Fruit fly (Drosophila melanogaster) whole organism, pupa: ENCODE measurements around the gene AIF.

Source experiments
- CG10348 ChIP-seq: fragments of 200-800 bp; sonication (Bioruptor generic); IDR thresholded peaks from 2 replicates; pipeline ENCODE4 v1.3.6; 2022; ENCODE audit warnings: missing biosample characterization, missing genetic modification characterization
- CG12605 ChIP-seq: fragments of 200-800 bp; sonication (Bioruptor generic); IDR thresholded peaks from 2 replicates; pipeline ENCODE4 v1.3.6; 2022; ENCODE audit warnings: missing biosample characterization, missing genetic modification characterization
- CG13204 ChIP-seq: fragments of 200-800 bp; sonication (Bioruptor generic); optimal IDR thresholded peaks from 2 replicates; lab custom pipeline; 2018; ENCODE audit warnings: missing biosample characterization, mild to moderate bottlenecking, missing genetic modification characterization, moderate library complexity
- CG14655 ChIP-seq: fragments of 200-800 bp; sonication (Bioruptor generic); optimal IDR thresholded peaks from 3 replicates; lab custom pipeline; 2017; ENCODE audit warnings: mild to moderate bottlenecking, missing biosample characterization, missing genetic modification reagents, missing genetic modification characterization
- CG15710 ChIP-seq: fragments of 200-800 bp; sonication (Bioruptor generic); optimal IDR thresholded peaks from 2 replicates; lab custom pipeline; 2018; ENCODE audit warnings: missing biosample characterization, mild to moderate bottlenecking, missing genetic modification characterization, moderate library complexity
- CG17806 ChIP-seq: fragments of 200-800 bp; sonication (Bioruptor generic); optimal IDR thresholded peaks from 2 replicates; lab custom pipeline; 2018; ENCODE audit warnings: missing biosample characterization, mild to moderate bottlenecking, missing genetic modification characterization, moderate library complexity
- CG32121 ChIP-seq: fragments of 200-800 bp; sonication (Bioruptor generic); IDR thresholded peaks from 2 replicates; pipeline ENCODE4 v1.3.6; 2022; ENCODE audit warnings: missing biosample characterization, missing genetic modification characterization
- CG34367 ChIP-seq: fragments of 200-800 bp; sonication (Bioruptor generic); optimal IDR thresholded peaks from 2 replicates; lab custom pipeline; 2018; ENCODE audit warnings: missing biosample characterization, mild to moderate bottlenecking, missing genetic modification characterization
- CG4496 ChIP-seq: fragments of 200-800 bp; sonication (Bioruptor generic); IDR thresholded peaks from 3 replicates; pipeline ENCODE4 v1.3.6; 2022; ENCODE audit warnings: missing biosample characterization, missing genetic modification characterization
- CG8159 ChIP-seq: fragments of 200-800 bp; sonication (Bioruptor generic); optimal IDR thresholded peaks from 3 replicates; lab custom pipeline; 2018; ENCODE audit warnings: missing biosample characterization, mild to moderate bottlenecking, missing genetic modification characterization, moderate library complexity
- CG8301 ChIP-seq: fragments of 200-800 bp; sonication (Bioruptor generic); optimal IDR thresholded peaks from 2 replicates; lab custom pipeline; 2018; ENCODE audit warnings: missing biosample characterization, mild to moderate bottlenecking, missing genetic modification characterization
- CG9948 ChIP-seq: fragments of 200-800 bp; sonication (Bioruptor generic); optimal IDR thresholded peaks from 2 replicates; lab custom pipeline; 2018; ENCODE audit warnings: missing biosample characterization, mild to moderate bottlenecking, missing genetic modification characterization, moderate library complexity
- D1 ChIP-seq: fragments of 200-800 bp; sonication (Bioruptor generic); optimal IDR thresholded peaks from 2 replicates; lab custom pipeline; 2018; ENCODE audit warnings: missing biosample characterization, mild to moderate bottlenecking, missing genetic modification characterization, moderate library complexity
- EcR ChIP-seq: fragments of 200-800 bp; sonication (Bioruptor generic); optimal IDR thresholded peaks from 3 replicates; lab custom pipeline; 2019; ENCODE audit warnings: missing biosample characterization, missing genetic modification characterization, mild to moderate bottlenecking, moderate library complexity, missing genetic modification reagents
- Ets98B ChIP-seq: fragments of 200-800 bp; sonication (Bioruptor generic); IDR thresholded peaks from 2 replicates; pipeline ENCODE4 v1.3.6; 2022; ENCODE audit warnings: missing biosample characterization, missing genetic modification characterization
- Pif1A ChIP-seq: fragments of 200-800 bp; sonication (Bioruptor generic); optimal IDR thresholded peaks from 3 replicates; lab custom pipeline; 2016; ENCODE audit warnings: missing biosample characterization, missing genetic modification characterization
- Pif1B ChIP-seq: fragments of 200-800 bp; sonication (Bioruptor generic); optimal IDR thresholded peaks from 3 replicates; lab custom pipeline; 2016; ENCODE audit warnings: missing biosample characterization, missing genetic modification characterization
- Snoo ChIP-seq: fragments of 200-800 bp; sonication (Bioruptor generic); optimal IDR thresholded peaks from 3 replicates; lab custom pipeline; 2017; ENCODE audit warnings: missing biosample characterization, mild to moderate bottlenecking, missing genetic modification characterization, inconsistent platforms
- fd96Ca ChIP-seq: fragments of 200-800 bp; sonication (Bioruptor generic); IDR thresholded peaks from 3 replicates; pipeline ENCODE4 v1.3.6; 2022; ENCODE audit warnings: missing biosample characterization, missing genetic modification characterization
- gl ChIP-seq: fragments of 200-800 bp; sonication (Bioruptor generic); optimal IDR thresholded peaks from 2 replicates; lab custom pipeline; 2018; ENCODE audit warnings: missing biosample characterization, mild to moderate bottlenecking, missing genetic modification characterization
- rn ChIP-seq: fragments of 200-800 bp; sonication (Bioruptor generic); IDR thresholded peaks from 2 replicates; pipeline ENCODE4 v1.3.6; 2022; ENCODE audit warnings: missing biosample characterization, missing genetic modification characterization

The AIF gene

DNA sequence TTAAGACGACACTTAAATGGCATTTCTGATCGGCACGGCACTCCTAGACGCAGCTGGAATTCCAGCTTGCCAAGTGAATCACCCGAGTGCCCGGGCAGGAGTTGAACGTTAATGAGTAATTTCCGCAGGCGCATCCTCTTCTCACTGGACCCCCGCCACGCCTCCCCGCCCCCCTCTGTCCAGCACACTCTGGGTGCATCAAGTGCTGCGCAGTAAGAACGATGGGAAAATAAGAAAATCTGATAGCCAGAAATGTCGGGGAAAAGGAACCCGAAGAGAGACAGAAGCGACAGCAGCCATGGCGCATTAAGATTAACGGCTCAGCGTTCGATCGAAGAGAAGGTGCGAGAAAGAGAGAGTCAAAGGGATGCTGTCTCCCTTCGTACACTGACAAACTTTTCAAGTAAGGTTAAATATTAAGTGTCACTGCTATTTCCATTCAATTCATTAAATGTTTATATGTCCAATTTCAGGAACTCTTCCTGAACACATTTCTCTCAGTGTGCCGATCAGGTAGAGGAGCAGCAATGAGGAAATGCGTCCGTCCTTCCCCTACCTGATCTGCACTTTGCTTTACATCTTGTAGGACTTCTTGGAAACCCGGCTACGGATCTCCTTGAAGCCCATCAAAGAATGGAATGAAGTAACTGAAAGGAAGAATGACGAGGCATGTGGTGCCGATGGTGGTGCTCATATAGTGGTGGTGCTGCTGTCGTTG lies 13.1 kb downstream of the AIF start:
- TF ChIP-seq D1: peak; percentile 82
- peak; percentile 92 for TF ChIP-seq CG13204 (GFP tag; lab: Kevin White, UChicago)
- TF ChIP-seq CG4496: peak; percentile 87
- peak; percentile 96 for TF ChIP-seq CG17806 (tag; lab: Kevin White, UChicago)
- TF ChIP-seq CG8159 (tag; lab: Kevin White, UChicago): peak; percentile 96
- TF ChIP-seq EcR (GFP tag; lab: Kevin White, UChicago): peak; percentile 86
- peak; percentile 85 for TF ChIP-seq Snoo
- no peak for TF ChIP-seq CG32121
- peak; percentile 56 for TF ChIP-seq CG12605 (GFP tag; lab: Robert Waterston, UW)
- peak; percentile 69 for TF ChIP-seq rn (GFP tag; lab: Robert Waterston, UW)
- peak; percentile 90 for TF ChIP-seq CG15710
- peak; percentile 96 for TF ChIP-seq CG34367 (tag; lab: Kevin White, UChicago)
- TF ChIP-seq Pif1A: peak; percentile 91
- no peak for TF ChIP-seq CG10348 (GFP tag; lab: Robert Waterston, UW)
- TF ChIP-seq CG8301 (tag; lab: Kevin White, UChicago): peak; percentile 80
- peak; percentile 87 for TF ChIP-seq CG14655 (GFP tag; lab: Kevin White, UChicago)
- TF ChIP-seq Pif1B (GFP tag; lab: Kevin White, UChicago): peak; percentile 93
- TF ChIP-seq Ets98B: peak; percentile 40; the same call in 1 of the 2 replicates
- TF ChIP-seq fd96Ca: peak; percentile 78
- peak; percentile 91 for TF ChIP-seq CG9948 (tag; lab: Kevin White, UChicago)
- TF ChIP-seq gl (tag; lab: Kevin White, UChicago): peak; percentile 94

DNA sequence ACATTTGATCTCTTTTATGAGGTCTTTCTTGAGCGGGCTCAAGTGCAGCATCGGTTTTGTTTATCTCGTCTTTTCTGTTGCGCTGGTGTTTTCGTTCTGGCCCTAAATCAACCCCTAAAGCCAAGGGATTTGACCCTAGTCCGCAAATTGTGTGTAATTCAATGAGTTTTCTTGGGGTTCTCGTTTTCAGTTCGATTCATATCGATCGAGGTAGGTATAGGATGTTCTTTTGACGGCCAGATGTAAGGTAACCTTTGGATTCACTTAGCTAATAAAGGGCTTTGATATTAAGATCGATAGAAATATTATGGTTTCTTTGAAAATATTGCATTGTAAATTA lies 13.7 kb downstream of the AIF start:
- TF ChIP-seq CG34367 (tag; lab: Kevin White, UChicago): no peak
- TF ChIP-seq CG4496: no peak
- no peak for TF ChIP-seq CG9948 (tag; lab: Kevin White, UChicago)
- peak; percentile 59 for TF ChIP-seq EcR (GFP tag; lab: Kevin White, UChicago)
- TF ChIP-seq D1: no peak

DNA sequence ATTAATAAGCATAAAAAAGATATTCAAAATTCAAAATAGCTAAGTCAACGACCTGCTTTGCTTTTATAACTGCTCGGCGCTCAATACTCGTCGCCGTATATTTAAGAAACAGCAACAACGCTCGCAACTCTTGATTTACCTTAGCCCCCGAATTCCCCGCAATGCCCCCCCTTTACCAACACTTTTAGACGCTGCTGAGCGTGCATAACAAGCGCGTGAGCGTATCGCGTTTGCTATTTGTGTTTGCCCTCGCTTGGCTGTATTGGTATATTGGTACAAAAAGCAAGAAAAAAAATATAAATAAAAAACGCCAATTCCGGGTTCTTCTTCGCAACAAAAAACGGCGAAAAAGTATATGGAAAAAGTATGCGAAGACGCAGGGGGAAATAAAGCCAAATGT lies 14.3 kb downstream of the AIF start:
- TF ChIP-seq CG17806 (tag; lab: Kevin White, UChicago) (no peak), Ets98B (peak; percentile 31; the same call in 1 of the 2 replicates), CG13204 (GFP tag; lab: Kevin White, UChicago) (peak; percentile 20)

dm6 chr2L:2166958-2167707 lies 15.6 kb downstream of the AIF start:
- TF ChIP-seq Pif1B (GFP tag; lab: Kevin White, UChicago) (no peak), CG8159 (tag; lab: Kevin White, UChicago) (peak; percentile 3), CG8301 (tag; lab: Kevin White, UChicago) (peak; percentile 32), fd96Ca (no peak), gl (tag; lab: Kevin White, UChicago) (no peak), Snoo (no peak), CG15710 (peak; percentile 7), D1 (no peak), CG13204 (GFP tag; lab: Kevin White, UChicago) (no peak), CG4496 (peak; percentile 36; the same call in 1 of the 3 replicates), Pif1A (no peak), CG9948 (tag; lab: Kevin White, UChicago) (peak; percentile 20), CG10348 (GFP tag; lab: Robert Waterston, UW) (no peak), Ets98B (no peak), CG17806 (tag; lab: Kevin White, UChicago) (peak; percentile 17), EcR (GFP tag; lab: Kevin White, UChicago) (no peak), CG32121 (no peak), CG14655 (GFP tag; lab: Kevin White, UChicago) (peak; percentile 44)
- TF ChIP-seq, all 21 proteins: peak for 7

DNA sequence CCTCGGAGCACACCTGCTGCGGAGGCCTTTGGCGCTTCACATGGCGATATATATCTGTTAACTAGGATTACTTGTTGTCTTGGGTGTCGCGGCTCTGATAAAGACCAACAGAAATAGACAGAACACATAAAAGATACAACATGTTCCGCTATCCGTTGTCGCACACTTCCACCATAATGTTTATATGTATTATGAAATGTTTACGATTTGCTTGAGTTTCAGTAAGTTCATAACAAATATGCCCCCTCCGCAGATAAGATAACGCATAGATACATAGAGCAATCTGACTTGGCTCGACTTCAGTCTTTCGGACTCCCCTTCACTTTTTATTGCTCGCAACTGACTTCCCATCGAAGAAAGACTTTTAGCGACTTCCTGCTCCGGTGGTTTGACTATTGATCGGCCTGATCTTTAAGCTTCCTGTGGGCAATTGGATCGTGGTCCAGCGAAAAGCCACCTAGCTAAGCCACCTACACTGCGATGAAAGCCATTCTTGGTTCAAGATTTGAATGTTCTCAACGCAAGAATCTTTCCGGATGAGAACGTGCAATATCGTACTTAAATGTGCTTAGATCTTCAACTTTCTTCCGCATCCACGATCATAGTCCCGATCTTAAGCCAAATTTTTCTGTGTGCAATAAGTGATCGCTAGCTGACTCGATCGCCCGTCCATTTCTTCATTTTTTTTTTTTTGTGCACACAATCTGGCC lies 16.8 kb downstream of the AIF start:
- TF ChIP-seq CG4496: peak; percentile 91
- peak; percentile 91 for TF ChIP-seq CG8301 (tag; lab: Kevin White, UChicago)
- peak; percentile 52 for TF ChIP-seq CG32121
- peak; percentile 73 for TF ChIP-seq CG8159 (tag; lab: Kevin White, UChicago)
- TF ChIP-seq Pif1B (GFP tag; lab: Kevin White, UChicago): peak; percentile 76
- TF ChIP-seq CG14655 (GFP tag; lab: Kevin White, UChicago): peak; percentile 91
- peak; percentile 81 for TF ChIP-seq CG17806 (tag; lab: Kevin White, UChicago)
- peak; percentile 94 for TF ChIP-seq fd96Ca
- TF ChIP-seq CG9948 (tag; lab: Kevin White, UChicago): peak; percentile 79
- no peak for TF ChIP-seq EcR (GFP tag; lab: Kevin White, UChicago)
- TF ChIP-seq rn (GFP tag; lab: Robert Waterston, UW): peak; percentile 68
- TF ChIP-seq D1: no peak
- TF ChIP-seq CG10348 (GFP tag; lab: Robert Waterston, UW): no peak
- TF ChIP-seq CG15710: peak; percentile 19
- TF ChIP-seq CG13204 (GFP tag; lab: Kevin White, UChicago): no peak
- no peak for TF ChIP-seq Snoo
- TF ChIP-seq Pif1A: peak; percentile 71
- peak; percentile 80 for TF ChIP-seq Ets98B
- TF ChIP-seq gl (tag; lab: Kevin White, UChicago): peak; percentile 43
- TF ChIP-seq CG12605 (GFP tag; lab: Robert Waterston, UW): peak; percentile 46; the same call in 1 of the 2 replicates
- TF ChIP-seq CG34367 (tag; lab: Kevin White, UChicago): peak; percentile 63
